Worm (Caenorhabditis elegans): Measurements from ENCODE around the gene C05C8.8.

The C05C8.8 gene

ce11 chrV:7224353-7224752 lies 30.6 kb downstream of the C05C8.8 start:
- TF ChIP-seq unc-62 (GFP tag; optimal IDR thresholded peaks at IDR 0.05 in 1 of 2), result peak in 1 of 2 experiments; percentile 60
- no peak for TF ChIP-seq unc-62 (tag; optimal IDR thresholded peaks at IDR 0.05)
- TF ChIP-seq lin-29 (GFP tag; IDR thresholded peaks at IDR 0.05), result no peak

ce11 chrV:7223941-7224340 lies 31.1 kb downstream of the C05C8.8 start, which contains the start of gene C13F10.1:
TSS of gene C13F10.1 (plus strand) at chrV:7224078.
- no peak for TF ChIP-seq mdt-29 (GFP tag; IDR thresholded peaks at IDR 0.05)
- TF ChIP-seq unc-62 (GFP tag; optimal IDR thresholded peaks at IDR 0.05 in 1 of 2), result peak in 1 of 2 experiments; percentile 54
- TF ChIP-seq unc-62 (tag; optimal IDR thresholded peaks at IDR 0.05), result no peak
- no peak for TF ChIP-seq zfp-3 (GFP tag; conservative IDR thresholded peaks at IDR 0.05)
- peak; percentile 4 for TF ChIP-seq hlh-30 (tag; optimal IDR thresholded peaks at IDR 0.05; ENCODE audit: insufficient read depth)
- TF ChIP-seq ceh-62 (tag; optimal IDR thresholded peaks at IDR 0.05), result no peak
- no peak for TF ChIP-seq nhr-10 (tag; optimal IDR thresholded peaks at IDR 0.05)
- TF ChIP-seq zip-11 (GFP tag; IDR thresholded peaks at IDR 0.05), result no peak
- TF ChIP-seq snpc-1.2 (GFP tag; IDR thresholded peaks at IDR 0.05), result no peak
- no peak for TF ChIP-seq saeg-2 (GFP tag; IDR thresholded peaks at IDR 0.05)
- no peak for TF ChIP-seq dmd-8 (GFP tag; IDR thresholded peaks at IDR 0.05)
- peak; percentile 20 for TF ChIP-seq mes-2 (tag; optimal IDR thresholded peaks at IDR 0.05; ENCODE audit: poor library complexity, severe bottlenecking)
- no peak for TF ChIP-seq lin-15B (tag; optimal IDR thresholded peaks at IDR 0.05)
- TF ChIP-seq nhr-11 (tag; optimal IDR thresholded peaks at IDR 0.05), result no peak
- TF ChIP-seq ctbp-1 (GFP tag; IDR thresholded peaks at IDR 0.05), result no peak
- TF ChIP-seq F10B5.3 (tag; optimal IDR thresholded peaks at IDR 0.05), result no peak

- no peak for TF ChIP-seq lsy-2 (tag; optimal IDR thresholded peaks at IDR 0.05)
- TF ChIP-seq F10B5.3 (tag; optimal IDR thresholded peaks at IDR 0.05), result no peak
- TF ChIP-seq nhr-6 (tag; optimal IDR thresholded peaks at IDR 0.05), result no peak
- TF ChIP-seq dmd-8 (GFP tag; IDR thresholded peaks at IDR 0.05), result no peak
- TF ChIP-seq nhr-77 (tag; optimal IDR thresholded peaks at IDR 0.05), result no peak
- peak; percentile 25 for TF ChIP-seq ceh-28 (tag; optimal IDR thresholded peaks at IDR 0.05)
- no peak for TF ChIP-seq aha-1 (tag)
- no peak for TF ChIP-seq set-16 (GFP tag; IDR thresholded peaks at IDR 0.05)
Observed at ce11 chrV:7223152-7223551, 31.8 kb downstream of the C05C8.8 start, which contains the start of gene C13F10.7. TSS of gene C13F10.7 (minus strand) at chrV:7223252.

- TF ChIP-seq Y75B8A.6 (GFP tag; IDR thresholded peaks at IDR 0.05), result no peak
- TF ChIP-seq snpc-1.2 (GFP tag; IDR thresholded peaks at IDR 0.05), result no peak
- TF ChIP-seq lin-1 (GFP tag; IDR thresholded peaks at IDR 0.05), result no peak
- TF ChIP-seq nhr-77 (tag; optimal IDR thresholded peaks at IDR 0.05), result no peak
- no peak for TF ChIP-seq ceh-28 (tag; optimal IDR thresholded peaks at IDR 0.05)
- no peak for TF ChIP-seq Y105C5A.15 (GFP tag; IDR thresholded peaks at IDR 0.05)
- TF ChIP-seq madf-9 (GFP tag; conservative IDR thresholded peaks at IDR 0.05), result no peak
- TF ChIP-seq php-3 (GFP tag; IDR thresholded peaks at IDR 0.05), result no peak
- no peak for TF ChIP-seq rbr-2 (tag; optimal IDR thresholded peaks at IDR 0.05)
- TF ChIP-seq skn-1 (tag; optimal IDR thresholded peaks at IDR 0.05), result no peak
- no peak for TF ChIP-seq dmd-6 (GFP tag; IDR thresholded peaks at IDR 0.05)
- TF ChIP-seq dve-1 (tag; optimal IDR thresholded peaks at IDR 0.05; ENCODE audit: insufficient read depth), result no peak
- TF ChIP-seq unc-39 (tag; optimal IDR thresholded peaks at IDR 0.05), result no peak
- no peak for TF ChIP-seq mep-1 (tag; optimal IDR thresholded peaks at IDR 0.05)
- no peak for TF ChIP-seq D1046.2 (GFP tag; IDR thresholded peaks at IDR 0.05)
- TF ChIP-seq tag-97 (GFP tag; IDR thresholded peaks at IDR 0.05), result no peak
- TF ChIP-seq nhr-237 (tag; optimal IDR thresholded peaks at IDR 0.05), result no peak
- TF ChIP-seq ceh-44 (GFP tag; IDR thresholded peaks at IDR 0.05), result no peak
- TF ChIP-seq zip-11 (GFP tag; IDR thresholded peaks at IDR 0.05), result no peak
- peak; percentile 35; the same call in 1 of the 2 replicates for TF ChIP-seq hmg-1.1 (GFP tag; IDR thresholded peaks at IDR 0.05)
- no peak for TF ChIP-seq ceh-62 (tag; optimal IDR thresholded peaks at IDR 0.05)
- TF ChIP-seq zfp-2 (tag; optimal IDR thresholded peaks at IDR 0.05), result no peak
- peak; percentile 37 for TF ChIP-seq nhr-6 (tag; optimal IDR thresholded peaks at IDR 0.05)
- TF ChIP-seq nhr-111 (GFP tag; optimal IDR thresholded peaks at IDR 0.05), result no peak
- peak; percentile 5 for TF ChIP-seq dpl-1 (GFP tag; optimal IDR thresholded peaks at IDR 0.05)
- no peak for TF ChIP-seq egl-27 (tag; optimal IDR thresholded peaks at IDR 0.05)
- no peak for TF ChIP-seq F44E2.7 (GFP tag; IDR thresholded peaks at IDR 0.05)
- peak; percentile 4 for TF ChIP-seq hlh-11 (tag; optimal IDR thresholded peaks at IDR 0.05)
Observed at ce11 chrV:7220973-7221519, 33.9 kb downstream of the C05C8.8 start, which contains the start of the genes C13F10.8, C13F10.6 and kxd-1. TSS of gene C13F10.8 (minus strand) at chrV:7221023. TSS of gene C13F10.6 (minus strand) at chrV:7221039. TSS of gene kxd-1 (plus strand) at chrV:7221469.
